Worm (Caenorhabditis elegans) whole organism, L4/young adult: Measurements from ENCODE around the gene F41G3.21.

Source experiments
- W03F9.2 ChIP-seq: fragments of 150-350 bp; optimal IDR thresholded peaks from 2 replicates; lab custom pipeline; 2014; ENCODE audit warnings: missing biosample characterization, missing genetic modification characterization
- dao-5 ChIP-seq: sonication (generic microtip); optimal IDR thresholded peaks from 2 replicates; lab custom pipeline; 2016; ENCODE audit warnings: missing genotype, missing genetic modification characterization, moderate library complexity, missing compliant biosample characterization
- him-1 ChIP-seq: sonication (generic microtip); optimal IDR thresholded peaks from 2 replicates; lab custom pipeline; 2016; ENCODE audit warnings: missing genotype, missing genetic modification reagents, missing genetic modification characterization, missing compliant biosample characterization

The F41G3.21 gene

ce11 chrII:6733718-6734117 lies 19.0 kb downstream of the F41G3.21 start, which contains the start of gene T14B4.9:
TSS of gene T14B4.9 (minus strand) at chrII:6733818.
- TF ChIP-seq dao-5 (tag; lab: Kevin White, UChicago) (no peak), him-1 (tag; lab: Kevin White, UChicago) (no peak), W03F9.2 (tag; lab: Kevin White, UChicago) (no peak)

- TF ChIP-seq W03F9.2 (tag; lab: Kevin White, UChicago) (no peak), dao-5 (tag; lab: Kevin White, UChicago) (no peak), him-1 (tag; lab: Kevin White, UChicago) (no peak)
Observed at ce11 chrII:6729331-6729730, 23.4 kb downstream of the F41G3.21 start, which contains the start of gene T14B4.8. TSS of gene T14B4.8 (minus strand) at chrII:6729390.

- TF ChIP-seq dao-5 (tag; lab: Kevin White, UChicago) = no peak
- no peak for TF ChIP-seq him-1 (tag; lab: Kevin White, UChicago)
- TF ChIP-seq W03F9.2 (tag; lab: Kevin White, UChicago) = no peak
Observed at ce11 chrII:6726814-6727213, 25.9 kb downstream of the F41G3.21 start.

- TF ChIP-seq W03F9.2 (tag; lab: Kevin White, UChicago) (no peak), dao-5 (tag; lab: Kevin White, UChicago) (no peak), him-1 (tag; lab: Kevin White, UChicago) (peak; percentile 49)
Observed at ce11 chrII:6721581-6721980, 31.2 kb downstream of the F41G3.21 start.

ce11 chrII:6718221-6718620 lies 34.5 kb downstream of the F41G3.21 start, which contains the start of gene tsp-10:
TSS of gene tsp-10 (plus strand) at chrII:6718586.
- TF ChIP-seq W03F9.2 (tag; lab: Kevin White, UChicago) = no peak
- no peak for TF ChIP-seq him-1 (tag; lab: Kevin White, UChicago)
- no peak for TF ChIP-seq dao-5 (tag; lab: Kevin White, UChicago)

- no peak for TF ChIP-seq dao-5 (tag; lab: Kevin White, UChicago)
- TF ChIP-seq him-1 (tag; lab: Kevin White, UChicago) = no peak
- TF ChIP-seq W03F9.2 (tag; lab: Kevin White, UChicago) = no peak
Observed at ce11 chrII:6716638-6717037, 36.1 kb downstream of the F41G3.21 start, which contains the start of the genes T14B4.5 and T14B4.20. TSS of gene T14B4.5 (plus strand) at chrII:6716863. TSS of gene T14B4.20 (plus strand) at chrII:6716901.

ce11 chrII:6715853-6716252 lies 36.9 kb downstream of the F41G3.21 start:
- TF ChIP-seq W03F9.2 (tag; lab: Kevin White, UChicago) = no peak
- TF ChIP-seq him-1 (tag; lab: Kevin White, UChicago) = no peak
- TF ChIP-seq dao-5 (tag; lab: Kevin White, UChicago) = no peak

ce11 chrII:6713832-6714342 lies 38.9 kb downstream of the F41G3.21 start, which contains the start of gene dpy-2:
TSS of gene dpy-2 (plus strand) at chrII:6714292.
- TF ChIP-seq W03F9.2 (tag; lab: Kevin White, UChicago) (no peak), dao-5 (tag; lab: Kevin White, UChicago) (no peak), him-1 (tag; lab: Kevin White, UChicago) (no peak)

ce11 chrII:6713003-6713402 lies 39.7 kb downstream of the F41G3.21 start:
- TF ChIP-seq dao-5 (tag; lab: Kevin White, UChicago) (no peak), him-1 (tag; lab: Kevin White, UChicago) (no peak), W03F9.2 (tag; lab: Kevin White, UChicago) (no peak)

ce11 chrII:6712177-6712981 lies 40.4 kb downstream of the F41G3.21 start, which contains the start of the genes dpy-10 and T14B4.19:
TSS of gene dpy-10 (minus strand) at chrII:6712227.
TSS of gene T14B4.19 (minus strand) at chrII:6712931.
- TF ChIP-seq W03F9.2 (tag; lab: Kevin White, UChicago) = no peak
- TF ChIP-seq him-1 (tag; lab: Kevin White, UChicago) = no peak
- no peak for TF ChIP-seq dao-5 (tag; lab: Kevin White, UChicago)

- TF ChIP-seq dao-5 (tag; lab: Kevin White, UChicago) (no peak), W03F9.2 (tag; lab: Kevin White, UChicago) (no peak), him-1 (tag; lab: Kevin White, UChicago) (no peak)
Observed at ce11 chrII:6710596-6710995, 42.2 kb downstream of the F41G3.21 start.

ce11 chrII:6709680-6710079 lies 43.1 kb downstream of the F41G3.21 start:
- no peak for TF ChIP-seq dao-5 (tag; lab: Kevin White, UChicago)
- no peak for TF ChIP-seq him-1 (tag; lab: Kevin White, UChicago)
- TF ChIP-seq W03F9.2 (tag; lab: Kevin White, UChicago) = no peak

- TF ChIP-seq W03F9.2 (tag; lab: Kevin White, UChicago) (no peak), him-1 (tag; lab: Kevin White, UChicago) (peak; percentile 56)
Observed at ce11 chrII:6708980-6709379, 43.8 kb downstream of the F41G3.21 start.
